Fruit fly (Drosophila melanogaster) whole organism, embryonic: ENCODE results near the gene CG14273.
A peak's percentile ranks its signal among the peaks of the same experiment; 100 is the strongest.

Experiments used
- Ada2b ChIP-seq: fragments of 200-800 bp; sonication (Bioruptor generic); IDR thresholded peaks from 2 replicates; pipeline ENCODE4 v1.3.6; 2022; ENCODE audit warnings: missing biosample characterization, missing genetic modification characterization
- CG1024 ChIP-seq: fragments of 200-800 bp; sonication (Bioruptor generic); IDR thresholded peaks from 2 replicates; pipeline ENCODE4 v1.3.6; 2022; ENCODE audit warnings: missing biosample characterization, missing genetic modification characterization
- CG12744 ChIP-seq: fragments of 200-800 bp; sonication (Bioruptor generic); optimal IDR thresholded peaks from 2 replicates; lab custom pipeline; 2016; ENCODE audit warnings: missing biosample characterization, missing genetic modification characterization
- CG13424 ChIP-seq: fragments of 200-800 bp; sonication (Bioruptor generic); optimal IDR thresholded peaks from 2 replicates; lab custom pipeline; 2019; ENCODE audit warnings: missing biosample characterization, mild to moderate bottlenecking, missing genetic modification characterization, moderate library complexity
- CG14667 ChIP-seq: fragments of 200-800 bp; sonication (Bioruptor generic); IDR thresholded peaks from 2 replicates; pipeline ENCODE4 v1.3.6; 2022; ENCODE audit warnings: missing biosample characterization, missing genetic modification characterization
- CG15514 ChIP-seq: fragments of 200-800 bp; sonication (Bioruptor generic); optimal IDR thresholded peaks from 3 replicates; lab custom pipeline; 2017; ENCODE audit warnings: missing biosample characterization, missing genetic modification characterization, mild to moderate bottlenecking, moderate library complexity, missing genetic modification reagents
- CG1647 ChIP-seq: fragments of 200-800 bp; sonication (Bioruptor generic); optimal IDR thresholded peaks from 3 replicates; lab custom pipeline; 2016; ENCODE audit warnings: missing biosample characterization, missing genetic modification characterization
- CG17612 ChIP-seq: fragments of 200-800 bp; sonication (Bioruptor generic); IDR thresholded peaks from 2 replicates; pipeline ENCODE4 v1.3.6; 2022; ENCODE audit warnings: missing biosample characterization, missing genetic modification characterization
- CG17912 ChIP-seq: fragments of 200-800 bp; sonication (Bioruptor generic); optimal IDR thresholded peaks from 2 replicates; lab custom pipeline; 2018; ENCODE audit warnings: missing biosample characterization, mild to moderate bottlenecking, missing genetic modification characterization
- CG18011 ChIP-seq: fragments of 200-800 bp; sonication (Bioruptor generic); optimal IDR thresholded peaks from 2 replicates; lab custom pipeline; 2017; ENCODE audit warnings: missing biosample characterization, missing genetic modification characterization, mild to moderate bottlenecking, moderate library complexity, missing genotype
- CG18599 ChIP-seq: fragments of 200-800 bp; sonication (Bioruptor generic); optimal IDR thresholded peaks from 3 replicates; lab custom pipeline; 2017; ENCODE audit warnings: missing biosample characterization, missing genetic modification characterization, mild to moderate bottlenecking, moderate library complexity, missing genetic modification reagents
- CG18619 ChIP-seq: fragments of 200-800 bp; sonication (Bioruptor generic); optimal IDR thresholded peaks from 3 replicates; lab custom pipeline; 2017; ENCODE audit warnings: missing biosample characterization, mild to moderate bottlenecking, missing genetic modification characterization
- CG31365 ChIP-seq: fragments of 200-800 bp; sonication (Bioruptor generic); optimal IDR thresholded peaks from 2 replicates; lab custom pipeline; 2018; ENCODE audit warnings: missing biosample characterization, mild to moderate bottlenecking, missing genetic modification characterization
- CG32532 ChIP-seq: fragments of 200-800 bp; sonication (Bioruptor generic); IDR thresholded peaks from 2 replicates; pipeline ENCODE4 v1.3.6; 2022; ENCODE audit warnings: missing biosample characterization, missing genetic modification characterization
- CG3281 ChIP-seq: fragments of 200-800 bp; sonication (Bioruptor generic); optimal IDR thresholded peaks from 3 replicates; lab custom pipeline; 2017; ENCODE audit warnings: missing biosample characterization, mild to moderate bottlenecking, missing genetic modification characterization
- CG43689 ChIP-seq: fragments of 200-800 bp; sonication (Bioruptor generic); IDR thresholded peaks from 2 replicates; pipeline ENCODE4 v1.3.6; 2022; ENCODE audit warnings: missing biosample characterization, missing genetic modification characterization
- CG4617 ChIP-seq: fragments of 200-800 bp; sonication (Bioruptor generic); optimal IDR thresholded peaks from 3 replicates; lab custom pipeline; 2016; ENCODE audit warnings: missing biosample characterization, missing genetic modification characterization, borderline replicate concordance
- CG4730 ChIP-seq: fragments of 200-800 bp; sonication (Bioruptor generic); IDR thresholded peaks from 2 replicates; pipeline ENCODE4 v1.3.6; 2022; ENCODE audit warnings: missing biosample characterization, missing genetic modification characterization
- CG6175 ChIP-seq: fragments of 200-800 bp; sonication (Bioruptor generic); IDR thresholded peaks from 3 replicates; pipeline ENCODE4 v1.3.6; 2022; ENCODE audit warnings: missing biosample characterization, missing genetic modification characterization
- Dp ChIP-seq: fragments of 200-800 bp; sonication (Bioruptor generic); optimal IDR thresholded peaks from 2 replicates; lab custom pipeline; 2018; ENCODE audit warnings: missing biosample characterization, mild to moderate bottlenecking, missing genetic modification characterization, moderate library complexity
- Elba2 ChIP-seq: fragments of 200-800 bp; sonication (Bioruptor generic); optimal IDR thresholded peaks from 3 replicates; lab custom pipeline; 2016; ENCODE audit warnings: missing biosample characterization, missing genetic modification characterization
- HHEX ChIP-seq: fragments of 200-800 bp; sonication (Bioruptor generic); optimal IDR thresholded peaks from 3 replicates; lab custom pipeline; 2017; ENCODE audit warnings: missing biosample characterization, mild to moderate bottlenecking, missing genetic modification characterization, missing genetic modification reagents
- Hey ChIP-seq: fragments of 200-800 bp; sonication (Bioruptor generic); optimal IDR thresholded peaks from 3 replicates; lab custom pipeline; 2018; ENCODE audit warnings: missing biosample characterization, mild to moderate bottlenecking, missing genetic modification characterization
- HmgZ ChIP-seq: fragments of 200-800 bp; sonication (Bioruptor generic); optimal IDR thresholded peaks from 2 replicates; lab custom pipeline; 2018; ENCODE audit warnings: missing biosample characterization, mild to moderate bottlenecking, missing genetic modification characterization
- Opbp ChIP-seq: fragments of 200-800 bp; sonication (Bioruptor generic); IDR thresholded peaks from 3 replicates; pipeline ENCODE4 v1.3.6; 2022; ENCODE audit warnings: missing biosample characterization, missing genetic modification characterization; ENCODE audit not compliant: partially characterized antibody
- Pdp1 ChIP-seq, 2 experiments: fragments of 200-800 bp; sonication (Bioruptor generic); optimal IDR thresholded peaks; 3 replicates each; lab custom pipeline; 2016; ENCODE audit warnings: missing biosample characterization in 2 of 2, missing genetic modification characterization in 2 of 2, mild to moderate bottlenecking in 1 of 2, moderate library complexity in 1 of 2
- Sin3A ChIP-seq: fragments of >200 bp; optimal IDR thresholded peaks from 2 replicates; lab custom pipeline; 2018
- Ssrp ChIP-seq: fragments of 200-800 bp; sonication (Bioruptor generic); optimal IDR thresholded peaks from 2 replicates; lab custom pipeline; 2018; ENCODE audit warnings: missing biosample characterization, mild to moderate bottlenecking, missing genetic modification characterization, moderate library complexity
- Trl ChIP-seq, 3 experiments: fragments of >200 bp in 2 of 3; fragments of 200-800 bp in 1 of 3; sonication (Bioruptor generic) in 1 of 3; optimal IDR thresholded peaks; 2 replicates in 1 of 3; 3 replicates in 2 of 3; lab custom pipeline; 2016 to 2017; ENCODE audit warnings: missing biosample characterization in 1 of 3, missing genetic modification characterization in 1 of 3
- bsh ChIP-seq, 2 experiments: fragments of 200-800 bp; sonication (Bioruptor generic); optimal IDR thresholded peaks; 2 replicates each; lab custom pipeline; 2017 to 2018; ENCODE audit warnings: mild to moderate bottlenecking in 2 of 2, missing biosample characterization in 2 of 2, missing genetic modification characterization in 2 of 2, moderate library complexity in 1 of 2
- dan ChIP-seq: fragments of 200-800 bp; sonication (Bioruptor generic); IDR thresholded peaks from 2 replicates; pipeline ENCODE4 v1.3.6; 2022; ENCODE audit warnings: missing biosample characterization, missing genetic modification characterization
- dati ChIP-seq: fragments of 200-800 bp; sonication (Bioruptor generic); IDR thresholded peaks from 2 replicates; pipeline ENCODE4 v1.3.6; 2022; ENCODE audit warnings: missing biosample characterization, missing genetic modification characterization
- gsb ChIP-seq: fragments of 200-800 bp; sonication (Bioruptor generic); IDR thresholded peaks from 2 replicates; pipeline ENCODE4 v1.3.6; 2022; ENCODE audit warnings: missing biosample characterization, missing genetic modification characterization
- jigr1 ChIP-seq: fragments of 200-800 bp; sonication (Bioruptor generic); IDR thresholded peaks from 3 replicates; pipeline ENCODE4 v1.3.6; 2022; ENCODE audit warnings: missing biosample characterization, missing genetic modification characterization
- kni ChIP-seq: fragments of 200-800 bp; sonication (Bioruptor generic); optimal IDR thresholded peaks from 3 replicates; lab custom pipeline; 2017; ENCODE audit warnings: mild to moderate bottlenecking, missing biosample characterization, missing genetic modification reagents, missing genetic modification characterization
- phol ChIP-seq: fragments of 200-800 bp; sonication (Bioruptor generic); optimal IDR thresholded peaks from 3 replicates; lab custom pipeline; 2018; ENCODE audit warnings: missing biosample characterization, mild to moderate bottlenecking, missing genetic modification characterization, moderate library complexity
- rib ChIP-seq: fragments of 200-800 bp; sonication (Bioruptor generic); IDR thresholded peaks from 2 replicates; pipeline ENCODE4 v1.3.6; 2022; ENCODE audit warnings: missing biosample characterization, missing genetic modification characterization
- sens ChIP-seq: fragments of 200-800 bp; sonication (Bioruptor generic); peaks from one replicate; lab custom pipeline; 2016; ENCODE audit warnings: missing biosample characterization, missing genetic modification characterization
- slbo ChIP-seq: fragments of 200-800 bp; sonication (Bioruptor generic); IDR thresholded peaks from 2 replicates; pipeline ENCODE4 v1.3.6; 2022; ENCODE audit warnings: missing biosample characterization, missing genetic modification characterization
- ssp ChIP-seq: fragments of 200-800 bp; sonication (Bioruptor generic); IDR thresholded peaks from 2 replicates; pipeline ENCODE4 v1.3.6; 2022; ENCODE audit warnings: missing biosample characterization, missing genetic modification characterization
- tna ChIP-seq: fragments of 200-800 bp; sonication (Bioruptor generic); IDR thresholded peaks from 2 replicates; pipeline ENCODE4 v1.3.6; 2022; ENCODE audit warnings: missing biosample characterization, missing genetic modification characterization; ENCODE audit not compliant: partially characterized antibody
- tup ChIP-seq: fragments of 200-800 bp; sonication (Bioruptor generic); optimal IDR thresholded peaks from 2 replicates; lab custom pipeline; 2016; ENCODE audit warnings: missing biosample characterization, mild to moderate bottlenecking, missing genetic modification characterization, moderate library complexity
- unc-4 ChIP-seq: fragments of 200-800 bp; sonication (Bioruptor generic); IDR thresholded peaks from 2 replicates; pipeline ENCODE4 v1.3.6; 2022; ENCODE audit warnings: missing biosample characterization, missing genetic modification characterization; ENCODE audit not compliant: partially characterized antibody
- usp ChIP-seq: fragments of >200 bp; optimal IDR thresholded peaks from 2 replicates; lab custom pipeline; 2017; ENCODE audit warnings: missing biosample characterization, missing genetic modification characterization
- wdn ChIP-seq: fragments of 200-800 bp; sonication (Bioruptor generic); IDR thresholded peaks from 2 replicates; pipeline ENCODE4 v1.3.6; 2022; ENCODE audit warnings: missing biosample characterization, missing genetic modification characterization
- zen2 ChIP-seq: fragments of 200-800 bp; sonication (Bioruptor generic); IDR thresholded peaks from 3 replicates; pipeline ENCODE4 v1.3.6; 2022; ENCODE audit warnings: missing biosample characterization, missing genetic modification characterization; ENCODE audit not compliant: partially characterized antibody
- zfh1 ChIP-seq: fragments of 200-800 bp; sonication (Bioruptor generic); IDR thresholded peaks from 3 replicates; pipeline ENCODE4 v1.3.6; 2022; ENCODE audit warnings: missing biosample characterization, missing genetic modification characterization

The CG14273 gene

DNA sequence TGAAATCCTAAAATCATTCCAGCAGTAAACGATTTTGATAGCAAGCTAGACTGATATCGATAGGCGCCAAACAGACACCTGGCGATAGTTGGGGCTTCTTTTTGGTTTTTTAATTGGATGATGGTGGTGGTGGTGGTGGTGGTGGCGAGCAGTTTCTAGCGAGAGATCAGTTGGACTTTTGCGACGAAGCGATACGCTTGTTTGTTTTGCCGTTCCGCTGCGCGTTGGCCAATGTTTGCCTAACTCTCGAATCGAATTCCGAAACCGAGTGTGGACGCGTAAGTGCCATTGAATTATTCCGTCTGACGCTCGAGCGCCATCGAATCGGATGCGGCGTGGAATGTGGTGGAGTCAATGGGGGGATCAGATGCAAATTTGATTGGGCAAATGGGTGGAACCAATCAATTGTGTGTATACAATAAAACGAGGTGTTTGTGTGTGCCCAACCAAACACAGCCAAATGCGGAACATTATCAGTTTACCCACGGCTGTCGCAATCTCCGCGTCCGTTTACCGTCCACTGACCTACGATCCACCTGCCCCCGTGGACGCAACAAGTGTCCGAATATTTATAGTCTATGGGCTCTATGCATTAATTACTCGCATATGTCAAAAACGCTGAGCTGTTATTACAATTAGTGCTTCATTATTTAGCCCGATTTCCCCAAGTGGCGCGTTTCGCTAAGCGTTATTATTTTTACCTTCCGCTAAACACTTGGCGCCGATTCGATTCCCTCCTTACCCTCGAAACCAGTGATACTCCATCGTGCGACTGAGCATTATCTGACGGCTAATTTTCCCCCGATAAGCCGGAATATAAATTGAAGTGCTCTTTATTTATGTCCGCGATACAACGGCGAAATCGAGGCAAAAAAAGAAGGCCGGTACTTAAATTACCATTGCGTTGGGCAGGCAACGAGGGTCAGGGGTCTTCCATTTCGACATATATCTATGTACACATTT, 28.1 kb downstream of the CG14273 start, which contains the start of gene CG17292 (continued):
- TF ChIP-seq wdn (GFP tag; lab: Robert Waterston, UW) (peak; percentile 27; the same call in 1 of the 2 replicates), CG32532 (GFP tag; lab: Robert Waterston, UW) (peak; percentile 72), slbo (peak; percentile 69), CG18011 (GFP tag; lab: Kevin White, UChicago) (peak; percentile 39), CG6175 (GFP tag; lab: Robert Waterston, UW) (peak; percentile 58; the same call in 2 of the 3 replicates), Ssrp (tag; lab: Kevin White, UChicago) (peak; percentile 3), rib (GFP tag; lab: Robert Waterston, UW) (peak; percentile 92), HmgZ (tag; lab: Kevin White, UChicago) (peak; percentile 83), CG17612 (no peak), bsh (GFP tag; optimal IDR thresholded peaks at IDR 0.05; lab: Kevin White, UChicago) (peak in 1 of 2 experiments; percentile 23), CG43689 (GFP tag; lab: Robert Waterston, UW) (no peak), CG12744 (GFP tag; lab: Kevin White, UChicago) (no peak), CG15514 (peak; percentile 95), CG3281 (peak; percentile 43), CG4617 (GFP tag; lab: Kevin White, UChicago) (peak; percentile 23), tup (GFP tag; lab: Kevin White, UChicago) (no peak), Pdp1 (GFP tag; optimal IDR thresholded peaks at IDR 0.05; lab: Kevin White, UChicago) (peak in 1 of 2 experiments; percentile 56), HHEX (GFP tag; lab: Kevin White, UChicago) (peak; percentile 58), Trl (optimal IDR thresholded peaks at IDR 0.05; lab: Kevin White, UChicago) (no peak), Trl (GFP tag; optimal IDR thresholded peaks at IDR 0.05; lab: Kevin White, UChicago) (peak; percentile 43), CG14667 (no peak), phol (tag; lab: Kevin White, UChicago) (peak; percentile 27), zen2 (GFP tag; lab: Robert Waterston, UW) (peak; percentile 82), CG17912 (peak; percentile 45), Dp (GFP tag; lab: Kevin White, UChicago) (peak; percentile 49), CG18619 (GFP tag; lab: Kevin White, UChicago) (peak; percentile 61), CG1024 (peak; percentile 67), Ada2b (GFP tag; lab: Robert Waterston, UW) (peak; percentile 20; the same call in 1 of the 2 replicates), tna (GFP tag; lab: Robert Waterston, UW) (peak; percentile 95), Hey (tag; lab: Kevin White, UChicago) (peak; percentile 30), zfh1 (GFP tag; lab: Robert Waterston, UW) (peak; percentile 49; the same call in 1 of the 3 replicates), CG4730 (no peak), Opbp (GFP tag; lab: Robert Waterston, UW) (peak; percentile 95), CG31365 (peak; percentile 24), ssp (GFP tag; lab: Robert Waterston, UW) (peak; percentile 14; the same call in 1 of the 2 replicates), usp (GFP tag; lab: Kevin White, UChicago) (no peak), sens (peak; percentile 32), dan (GFP tag; lab: Robert Waterston, UW) (no peak), CG13424 (peak; percentile 61), unc-4 (peak; percentile 89), CG18599 (GFP tag; lab: Kevin White, UChicago) (peak; percentile 56), gsb (GFP tag; lab: Robert Waterston, UW) (0 out of 2 replicates have a peak, but pooled peaks have one; percentile 41), jigr1 (GFP tag; lab: Robert Waterston, UW) (no peak; the same call in 2 of the 3 replicates), dati (GFP tag; lab: Robert Waterston, UW) (0 out of 2 replicates have a peak, but pooled peaks have one; percentile 9), Elba2 (GFP tag; lab: Kevin White, UChicago) (no peak), Sin3A (lab: Kevin White, UChicago) (no peak), kni (GFP tag; lab: Kevin White, UChicago) (peak; percentile 25), CG1647 (GFP tag; lab: Kevin White, UChicago) (peak; percentile 28)
